Worm (Caenorhabditis elegans): ENCODE data around the gene mrps-17.

mrps-17 gene

ce11 chrIII:6450596-6450995, 19.0 kb upstream of the mrps-17 start, which contains the start of gene T26A5.6:
T26A5.6 (minus strand) TSS chrIII:6450696.
- TF ChIP-seq tbx-37 (GFP tag; conservative IDR thresholded peaks at IDR 0.05) (no peak), hmg-4 (GFP tag; optimal IDR thresholded peaks at IDR 0.05) (no peak), ceh-13 (GFP tag; optimal IDR thresholded peaks at IDR 0.05) (no peak), ets-7 (tag; optimal IDR thresholded peaks at IDR 0.05) (no peak)

ce11 chrIII:6449854-6450253, 18.3 kb upstream of the mrps-17 start:
- TF ChIP-seq pes-1 (GFP tag; IDR thresholded peaks at IDR 0.05) (peak; percentile 34; the same call in 1 of the 2 replicates), tra-4 (tag; optimal IDR thresholded peaks at IDR 0.05) (no peak), ama-1 (optimal IDR thresholded peaks at IDR 0.05) (peak; percentile 70)

- TF ChIP-seq hnd-1 (tag; optimal IDR thresholded peaks at IDR 0.05), result no peak
- TF ChIP-seq flt-1 (GFP tag; IDR thresholded peaks at IDR 0.05), result no peak
- TF ChIP-seq sea-1 (GFP tag; conservative IDR thresholded peaks at IDR 0.05), result 0 out of 2 replicates have a peak, but pooled peaks have one; percentile 30
Measured at ce11 chrIII:6447521-6447920, 15.9 kb upstream of the mrps-17 start.

DNA sequence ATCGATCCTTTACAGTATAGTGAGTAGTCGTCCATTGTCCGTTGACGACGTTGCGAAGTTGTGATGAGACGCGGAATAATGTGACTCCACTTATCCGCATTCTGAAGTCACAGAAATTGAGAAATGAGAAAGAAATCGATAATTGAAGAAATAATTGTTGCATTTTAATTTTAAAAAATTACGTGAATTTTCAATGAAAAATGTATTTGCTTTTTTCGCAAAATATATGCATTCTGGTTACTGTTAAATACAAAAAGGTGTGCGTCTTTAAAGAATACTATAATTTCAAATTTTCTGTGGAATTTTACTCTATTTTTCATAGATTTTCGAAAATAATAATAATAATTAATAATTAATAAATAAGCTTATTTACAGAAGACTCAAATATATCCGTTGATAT, 15.2 kb upstream of the mrps-17 start, which contains the start of gene let-721:
Gene let-721, minus strand, starts transcription at position 101 of the 400 bp plus-strand sequence.
- TF ChIP-seq hmbx-1 (tag; optimal IDR thresholded peaks at IDR 0.05) (no peak), ceh-13 (GFP tag; optimal IDR thresholded peaks at IDR 0.05) (no peak), hnd-1 (tag; optimal IDR thresholded peaks at IDR 0.05) (no peak), B0310.2 (tag; optimal IDR thresholded peaks at IDR 0.05) (no peak)

DNA sequence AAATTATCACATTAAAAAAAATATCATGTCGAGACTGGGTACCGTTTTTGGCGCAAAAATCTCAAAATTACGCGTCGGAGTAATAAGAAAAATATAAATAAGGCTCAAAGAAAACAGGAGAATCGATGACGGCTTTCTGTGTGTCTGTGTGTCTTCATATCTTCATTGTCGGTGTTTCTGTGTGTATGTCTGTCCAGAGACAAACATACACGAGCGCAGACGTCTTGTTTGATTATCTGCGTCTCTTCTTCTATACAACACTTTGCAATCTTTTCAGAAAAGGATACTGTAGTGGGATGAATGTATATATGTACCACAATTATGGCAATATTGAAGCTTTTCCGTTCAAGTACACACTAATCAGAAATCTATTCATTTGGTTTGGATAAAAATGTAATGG, 12.7 kb upstream of the mrps-17 start, which contains the start of gene C05D11.13:
Gene C05D11.13, minus strand, starts transcription at position 252 of the 400 bp plus-strand sequence.
- TF ChIP-seq flt-1 (GFP tag; IDR thresholded peaks at IDR 0.05) (no peak), hmbx-1 (tag; optimal IDR thresholded peaks at IDR 0.05) (no peak), sea-1 (GFP tag; conservative IDR thresholded peaks at IDR 0.05) (no peak), hmg-4 (GFP tag; optimal IDR thresholded peaks at IDR 0.05) (no peak), ceh-36 (tag; optimal IDR thresholded peaks at IDR 0.05) (no peak), B0310.2 (tag; optimal IDR thresholded peaks at IDR 0.05) (no peak), tbx-37 (GFP tag; conservative IDR thresholded peaks at IDR 0.05) (no peak)

ce11 chrIII:6442305-6443125, 10.9 kb upstream of the mrps-17 start, which contains the start of gene mel-32:
mel-32 (minus strand) TSS chrIII:6443000.
- TF ChIP-seq hnd-1 (tag; optimal IDR thresholded peaks at IDR 0.05) (no peak), ama-1 (optimal IDR thresholded peaks at IDR 0.05) (peak; percentile 21)

DNA sequence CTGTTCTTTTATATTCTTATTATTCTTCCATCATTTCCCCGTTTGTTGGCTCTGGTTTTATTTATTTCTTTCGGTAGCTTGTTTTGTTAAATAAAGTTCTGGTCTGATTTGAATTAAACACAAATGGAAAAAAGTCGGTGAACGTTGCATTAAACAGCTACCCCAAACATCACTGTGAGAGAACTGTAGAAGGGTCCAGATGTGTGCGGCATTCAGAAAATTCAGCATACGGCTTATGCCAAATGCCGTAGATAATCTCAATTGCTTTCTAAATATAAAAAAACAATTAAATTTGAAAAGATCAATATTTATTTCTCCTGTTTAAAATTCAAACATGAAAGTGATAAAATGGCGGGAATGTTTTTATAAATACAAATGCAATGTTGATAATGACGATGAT, 8.3 kb upstream of the mrps-17 start:
- TF ChIP-seq scrt-1 (GFP tag; IDR thresholded peaks at IDR 0.05) (no peak), hnd-1 (tag; optimal IDR thresholded peaks at IDR 0.05) (no peak), ceh-13 (GFP tag; optimal IDR thresholded peaks at IDR 0.05) (no peak), sea-1 (GFP tag; conservative IDR thresholded peaks at IDR 0.05) (no peak), flt-1 (GFP tag; IDR thresholded peaks at IDR 0.05) (no peak), tbx-11 (GFP tag; IDR thresholded peaks at IDR 0.05) (no peak), hmg-4 (GFP tag; optimal IDR thresholded peaks at IDR 0.05) (no peak), tbx-37 (GFP tag; conservative IDR thresholded peaks at IDR 0.05) (no peak), F13C5.2 (tag; optimal IDR thresholded peaks at IDR 0.05) (no peak), B0310.2 (tag; optimal IDR thresholded peaks at IDR 0.05) (no peak), ama-1 (optimal IDR thresholded peaks at IDR 0.05) (no peak), hmbx-1 (tag; optimal IDR thresholded peaks at IDR 0.05) (no peak), ceh-36 (tag; optimal IDR thresholded peaks at IDR 0.05) (no peak), aly-1 (tag; optimal IDR thresholded peaks at IDR 0.05) (no peak), pes-1 (GFP tag; IDR thresholded peaks at IDR 0.05) (no peak), ets-7 (tag; optimal IDR thresholded peaks at IDR 0.05) (no peak), tra-4 (tag; optimal IDR thresholded peaks at IDR 0.05) (no peak)

ce11 chrIII:6436308-6436707, 4.7 kb upstream of the mrps-17 start, which contains the start of gene C05D11.1:
C05D11.1 (plus strand) TSS chrIII:6436608.
- TF ChIP-seq hnd-1 (tag; optimal IDR thresholded peaks at IDR 0.05) (no peak), scrt-1 (GFP tag; IDR thresholded peaks at IDR 0.05) (no peak), flt-1 (GFP tag; IDR thresholded peaks at IDR 0.05) (no peak), ets-7 (tag; optimal IDR thresholded peaks at IDR 0.05) (no peak), aly-1 (tag; optimal IDR thresholded peaks at IDR 0.05) (no peak), ama-1 (optimal IDR thresholded peaks at IDR 0.05) (no peak), tbx-37 (GFP tag; conservative IDR thresholded peaks at IDR 0.05) (no peak), tbx-11 (GFP tag; IDR thresholded peaks at IDR 0.05) (no peak), hmg-4 (GFP tag; optimal IDR thresholded peaks at IDR 0.05) (no peak), sea-1 (GFP tag; conservative IDR thresholded peaks at IDR 0.05) (no peak), pes-1 (GFP tag; IDR thresholded peaks at IDR 0.05) (no peak)

DNA sequence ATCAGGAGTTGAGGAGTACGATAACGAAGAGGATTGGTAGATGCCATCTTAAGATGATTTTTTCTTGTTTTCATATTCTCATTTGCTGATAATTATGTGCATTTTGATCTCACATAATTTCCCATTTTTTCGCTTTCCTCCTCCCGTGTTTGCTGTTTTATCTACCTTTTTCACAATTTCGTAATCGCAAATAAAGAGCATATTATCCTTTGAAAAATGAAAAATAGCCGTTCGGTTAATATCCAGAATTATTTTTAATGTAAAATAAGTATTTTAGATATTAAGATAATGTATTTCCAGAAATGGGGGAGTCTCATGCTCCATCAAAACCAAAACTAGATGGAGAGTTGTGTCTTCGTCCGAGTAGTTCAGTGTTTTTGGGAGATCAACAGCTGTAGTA, 1.3 kb upstream of the mrps-17 start, which contains the start of gene vps-16:
Gene vps-16, plus strand, starts transcription at position 301 of the 400 bp plus-strand sequence.
- TF ChIP-seq tbx-11 (GFP tag; IDR thresholded peaks at IDR 0.05), result no peak
- no peak for TF ChIP-seq ets-7 (tag; optimal IDR thresholded peaks at IDR 0.05)
- no peak for TF ChIP-seq ama-1 (optimal IDR thresholded peaks at IDR 0.05)
- no peak for TF ChIP-seq hnd-1 (tag; optimal IDR thresholded peaks at IDR 0.05)
- TF ChIP-seq tra-4 (tag; optimal IDR thresholded peaks at IDR 0.05), result no peak
- TF ChIP-seq aly-1 (tag; optimal IDR thresholded peaks at IDR 0.05), result no peak
- TF ChIP-seq ceh-36 (tag; optimal IDR thresholded peaks at IDR 0.05), result no peak
- no peak for TF ChIP-seq tbx-37 (GFP tag; conservative IDR thresholded peaks at IDR 0.05)
- no peak for TF ChIP-seq F13C5.2 (tag; optimal IDR thresholded peaks at IDR 0.05)
- no peak for TF ChIP-seq scrt-1 (GFP tag; IDR thresholded peaks at IDR 0.05)
- TF ChIP-seq sea-1 (GFP tag; conservative IDR thresholded peaks at IDR 0.05), result no peak
- no peak for TF ChIP-seq B0310.2 (tag; optimal IDR thresholded peaks at IDR 0.05)
- no peak for TF ChIP-seq ceh-13 (GFP tag; optimal IDR thresholded peaks at IDR 0.05)
- TF ChIP-seq hmg-4 (GFP tag; optimal IDR thresholded peaks at IDR 0.05), result no peak
- no peak for TF ChIP-seq pes-1 (GFP tag; IDR thresholded peaks at IDR 0.05)
- TF ChIP-seq hmbx-1 (tag; optimal IDR thresholded peaks at IDR 0.05), result no peak
- no peak for TF ChIP-seq flt-1 (GFP tag; IDR thresholded peaks at IDR 0.05)

All from whole organism, early embryonic.